Worm (Caenorhabditis elegans) whole organism, L4/young adult: Measurements from ENCODE around the gene nhr-213.

ENCODE experiments used
- dao-5 ChIP-seq: sonication (generic microtip); optimal IDR thresholded peaks from 2 replicates; lab custom pipeline; 2016; ENCODE audit warnings: missing genotype, missing genetic modification characterization, moderate library complexity, missing compliant biosample characterization
- him-1 ChIP-seq: sonication (generic microtip); optimal IDR thresholded peaks from 2 replicates; lab custom pipeline; 2016; ENCODE audit warnings: missing genotype, missing genetic modification reagents, missing genetic modification characterization, missing compliant biosample characterization

ce11 chrV:15940254-15940653 is 43.7 kb upstream of the nhr-213 start, which contains the start of gene srw-55:
- TF ChIP-seq dao-5 (tag; lab: Kevin White, UChicago): no peak
- TF ChIP-seq him-1: no peak
